Worm (Caenorhabditis elegans) whole organism, L3 larva: ENCODE data around the gene F31A3.3.

Experiments used
- ama-1 ChIP-seq: fragments of 150-350 bp; optimal IDR thresholded peaks from 2 replicates; lab custom pipeline; 2018
- fos-1 ChIP-seq: fragments of 150-350 bp; optimal IDR thresholded peaks from 2 replicates; lab custom pipeline; 2014; ENCODE audit warnings: missing biosample characterization, missing genetic modification characterization
- jun-1 ChIP-seq: fragments of 150-350 bp; optimal IDR thresholded peaks from 2 replicates; lab custom pipeline; 2014; ENCODE audit warnings: missing biosample characterization, missing genetic modification reagents, missing genetic modification characterization
- lin-39 ChIP-seq: fragments of 150-350 bp; optimal IDR thresholded peaks from 2 replicates; lab custom pipeline; 2018; ENCODE audit warnings: missing biosample characterization, missing genetic modification reagents, missing genetic modification characterization
- mml-1 ChIP-seq: fragments of 150-350 bp; sonication (generic microtip); optimal IDR thresholded peaks from 3 replicates; lab custom pipeline; 2014; ENCODE audit warnings: missing biosample characterization, missing genetic modification characterization
- nfya-1 ChIP-seq: sonication (generic microtip); optimal IDR thresholded peaks from 2 replicates; lab custom pipeline; 2017; ENCODE audit warnings: missing genetic modification characterization, mild to moderate bottlenecking, missing compliant biosample characterization, antibody characterized with exemption, moderate library complexity; ENCODE audit not compliant: insufficient read depth
- nhr-237 ChIP-seq: fragments of 150-350 bp; optimal IDR thresholded peaks from 2 replicates; lab custom pipeline; 2014; ENCODE audit warnings: missing biosample characterization, missing genetic modification characterization
- nhr-25 ChIP-seq: sonication (generic microtip); optimal IDR thresholded peaks from 2 replicates; lab custom pipeline; 2017; ENCODE audit warnings: missing biosample characterization, missing genetic modification characterization
- nhr-76 ChIP-seq: fragments of 150-350 bp; sonication (generic microtip); optimal IDR thresholded peaks from 5 replicates; lab custom pipeline; 2014; ENCODE audit warnings: missing biosample characterization, missing genetic modification characterization
- nhr-77 ChIP-seq: fragments of 150-350 bp; optimal IDR thresholded peaks from 2 replicates; lab custom pipeline; 2014; ENCODE audit warnings: missing biosample characterization, missing genetic modification characterization
- pha-4 ChIP-seq: fragments of 150-350 bp; optimal IDR thresholded peaks from 2 replicates; lab custom pipeline; 2014; ENCODE audit warnings: missing biosample characterization, missing genetic modification reagents, missing genetic modification characterization
- snpc-4 ChIP-seq: fragments of 150-350 bp; optimal IDR thresholded peaks from 2 replicates; lab custom pipeline; 2014; ENCODE audit warnings: missing biosample characterization, missing genetic modification characterization
- ztf-11 ChIP-seq: fragments of 150-350 bp; optimal IDR thresholded peaks from 2 replicates; lab custom pipeline; 2014; ENCODE audit warnings: missing biosample characterization, missing genetic modification characterization

DNA sequence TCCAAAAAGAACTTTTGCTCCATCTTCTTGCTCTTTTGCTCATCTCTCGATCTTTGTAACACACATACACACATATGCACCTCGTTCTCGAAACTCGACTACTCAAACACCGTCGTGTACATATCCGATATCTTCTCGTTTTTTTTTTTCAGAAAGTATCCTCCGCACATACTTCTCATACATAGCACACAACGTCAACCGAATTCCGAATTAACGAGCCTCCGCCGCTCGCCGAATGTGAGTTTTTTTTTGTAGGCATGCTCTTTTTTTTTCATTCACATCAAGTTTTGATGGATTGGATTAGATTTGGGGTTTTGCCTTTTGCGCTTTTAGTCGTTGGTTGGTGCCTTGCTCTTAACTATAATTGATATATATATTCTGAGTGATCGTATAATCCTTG, 15.6 kb downstream of the F31A3.3 start:
- TF ChIP-seq nhr-76 (tag; lab: Kevin White, UChicago) (no peak), jun-1 (no peak), nhr-237 (tag; lab: Kevin White, UChicago) (no peak), snpc-4 (tag; lab: Kevin White, UChicago) (no peak), pha-4 (no peak), lin-39 (tag; lab: Kevin White, UChicago) (no peak), ama-1 (lab: Kevin White, UChicago) (no peak), ztf-11 (tag; lab: Kevin White, UChicago) (no peak), mml-1 (tag; lab: Kevin White, UChicago) (no peak), nhr-25 (tag; lab: Kevin White, UChicago) (no peak), nhr-77 (tag; lab: Kevin White, UChicago) (no peak), fos-1 (tag; lab: Kevin White, UChicago) (no peak), nfya-1 (no peak)
